Fruit fly (Drosophila melanogaster) whole organism, embryonic: ENCODE data around the gene CG18213.

Experiments
- Ada2b ChIP-seq: fragments of 200-800 bp; sonication (Bioruptor generic); IDR thresholded peaks from 2 replicates; pipeline ENCODE4 v1.3.6; 2022; ENCODE audit warnings: missing biosample characterization, missing genetic modification characterization
- Antp ChIP-seq: fragments of 200-800 bp; sonication (Bioruptor generic); optimal IDR thresholded peaks from 3 replicates; lab custom pipeline; 2016; ENCODE audit warnings: missing biosample characterization, missing genetic modification characterization
- Atf-2 ChIP-seq: fragments of 200-800 bp; sonication (Bioruptor generic); optimal IDR thresholded peaks from 2 replicates; lab custom pipeline; 2016; ENCODE audit warnings: missing biosample characterization, missing genetic modification characterization
- Awh ChIP-seq: fragments of 200-800 bp; sonication (Bioruptor generic); IDR thresholded peaks from 2 replicates; pipeline ENCODE4, ENCODE4 v1.3.6; 2022; ENCODE audit warnings: missing biosample characterization, missing genetic modification characterization
- Bteb2 ChIP-seq: fragments of 200-800 bp; sonication (Bioruptor generic); optimal IDR thresholded peaks from 2 replicates; lab custom pipeline; 2016; ENCODE audit warnings: missing biosample characterization, missing genetic modification characterization
- CG10366 ChIP-seq: fragments of 200-800 bp; sonication (Bioruptor generic); IDR thresholded peaks from 2 replicates; pipeline ENCODE4 v1.3.6; 2022; ENCODE audit warnings: missing biosample characterization, missing genetic modification characterization
- CG12744 ChIP-seq: fragments of 200-800 bp; sonication (Bioruptor generic); optimal IDR thresholded peaks from 2 replicates; lab custom pipeline; 2016; ENCODE audit warnings: missing biosample characterization, missing genetic modification characterization
- CG1529 ChIP-seq: fragments of 200-800 bp; sonication (Bioruptor generic); optimal IDR thresholded peaks from 3 replicates; lab custom pipeline; 2018; ENCODE audit warnings: missing biosample characterization, missing genetic modification characterization
- CG1602 ChIP-seq: fragments of 200-800 bp; sonication (Bioruptor generic); optimal IDR thresholded peaks from 3 replicates; lab custom pipeline; 2016; ENCODE audit warnings: missing biosample characterization, missing genetic modification characterization
- CG17328 ChIP-seq: fragments of 200-800 bp; sonication (Bioruptor generic); IDR thresholded peaks from 2 replicates; pipeline ENCODE4 v1.3.6; 2022; ENCODE audit warnings: missing biosample characterization, missing genetic modification characterization
- CG18011 ChIP-seq: fragments of 200-800 bp; sonication (Bioruptor generic); optimal IDR thresholded peaks from 2 replicates; lab custom pipeline; 2017; ENCODE audit warnings: missing biosample characterization, missing genetic modification characterization, mild to moderate bottlenecking, moderate library complexity, missing genotype
- CG18764 ChIP-seq: fragments of 200-800 bp; sonication (Bioruptor generic); optimal IDR thresholded peaks from 3 replicates; lab custom pipeline; 2016; ENCODE audit warnings: missing biosample characterization, missing genetic modification characterization
- CG3065 ChIP-seq: fragments of 200-800 bp; sonication (Bioruptor generic); optimal IDR thresholded peaks from 2 replicates; lab custom pipeline; 2016; ENCODE audit warnings: missing biosample characterization, missing genetic modification characterization
- CG3838 ChIP-seq: fragments of 200-800 bp; sonication (Bioruptor generic); optimal IDR thresholded peaks from 3 replicates; lab custom pipeline; 2016; ENCODE audit warnings: missing biosample characterization, missing genetic modification characterization
- CG5245 ChIP-seq: fragments of 200-800 bp; sonication (Bioruptor generic); optimal IDR thresholded peaks from 3 replicates; lab custom pipeline; 2016; ENCODE audit warnings: missing biosample characterization, missing genetic modification characterization
- CG6254 ChIP-seq: fragments of 200-800 bp; sonication (Bioruptor generic); optimal IDR thresholded peaks from 3 replicates; lab custom pipeline; 2017; ENCODE audit warnings: mild to moderate bottlenecking, missing biosample characterization, missing genetic modification reagents, missing genetic modification characterization
- CG6765 ChIP-seq: fragments of 200-800 bp; sonication (Bioruptor generic); optimal IDR thresholded peaks from 3 replicates; lab custom pipeline; 2017; ENCODE audit warnings: missing biosample characterization, mild to moderate bottlenecking, missing genetic modification characterization
- CTCF ChIP-seq: fragments of 200-800 bp; sonication (Bioruptor generic); optimal IDR thresholded peaks from 2 replicates; lab custom pipeline; 2017; ENCODE audit warnings: missing biosample characterization, mild to moderate bottlenecking, missing genetic modification characterization, moderate library complexity
- Dbx ChIP-seq: fragments of 200-800 bp; sonication (Bioruptor generic); IDR thresholded peaks from 3 replicates; pipeline ENCODE4 v1.3.6; 2022; ENCODE audit warnings: missing biosample characterization, missing genetic modification characterization
- Dip3 ChIP-seq: fragments of 200-800 bp; sonication (Bioruptor generic); optimal IDR thresholded peaks from 3 replicates; lab custom pipeline; 2016; ENCODE audit warnings: missing biosample characterization, missing genetic modification characterization
- Gsc ChIP-seq: fragments of 200-800 bp; sonication (Bioruptor generic); IDR thresholded peaks from 2 replicates; pipeline ENCODE4 v1.3.6; 2022; ENCODE audit warnings: missing biosample characterization, missing genetic modification characterization
- HmgZ ChIP-seq: fragments of 200-800 bp; sonication (Bioruptor generic); optimal IDR thresholded peaks from 2 replicates; lab custom pipeline; 2018; ENCODE audit warnings: missing biosample characterization, mild to moderate bottlenecking, missing genetic modification characterization
- Hr3 ChIP-seq: fragments of 200-800 bp; sonication (Bioruptor generic); optimal IDR thresholded peaks from 3 replicates; lab custom pipeline; 2016; ENCODE audit warnings: missing biosample characterization, missing genetic modification characterization
- Meics ChIP-seq: fragments of 200-800 bp; sonication (Bioruptor generic); optimal IDR thresholded peaks from 2 replicates; lab custom pipeline; 2017; ENCODE audit warnings: missing biosample characterization, mild to moderate bottlenecking, missing genetic modification characterization
- Myb ChIP-seq: fragments of 200-800 bp; sonication (Bioruptor generic); optimal IDR thresholded peaks from 2 replicates; lab custom pipeline; 2016; ENCODE audit warnings: missing biosample characterization, missing genetic modification characterization
- NC2β ChIP-seq: fragments of 200-800 bp; sonication (Bioruptor generic); optimal IDR thresholded peaks from 2 replicates; lab custom pipeline; 2016; ENCODE audit warnings: missing biosample characterization, missing genetic modification characterization
- Nf-YC ChIP-seq: fragments of 200-800 bp; optimal IDR thresholded peaks from 3 replicates; lab custom pipeline; 2019; ENCODE audit warnings: missing biosample characterization, mild to moderate bottlenecking, missing genetic modification characterization, moderate library complexity
- NfI ChIP-seq: fragments of 200-800 bp; sonication (Bioruptor generic); optimal IDR thresholded peaks from 3 replicates; lab custom pipeline; 2018; ENCODE audit warnings: missing biosample characterization, mild to moderate bottlenecking, missing genetic modification characterization, moderate library complexity
- Rx ChIP-seq: fragments of 200-800 bp; sonication (Bioruptor generic); IDR thresholded peaks from 2 replicates; pipeline ENCODE4 v1.3.6; 2022; ENCODE audit warnings: missing biosample characterization, missing genetic modification characterization
- TFAM ChIP-seq: fragments of 200-800 bp; sonication (Bioruptor generic); optimal IDR thresholded peaks from 2 replicates; lab custom pipeline; 2017; ENCODE audit warnings: missing biosample characterization, missing genetic modification characterization, inconsistent platforms
- ap ChIP-seq: fragments of 200-800 bp; sonication (Bioruptor generic); IDR thresholded peaks from 2 replicates; pipeline ENCODE4 v1.3.6; 2022; ENCODE audit warnings: missing biosample characterization, missing genetic modification characterization
- bab2 ChIP-seq: fragments of 200-800 bp; sonication (Bioruptor generic); optimal IDR thresholded peaks from 2 replicates; lab custom pipeline; 2016; ENCODE audit warnings: missing biosample characterization, missing genetic modification characterization
- btn ChIP-seq: fragments of 200-800 bp; sonication (Bioruptor generic); optimal IDR thresholded peaks from 2 replicates; lab custom pipeline; 2016; ENCODE audit warnings: missing biosample characterization, missing genetic modification characterization
- caup ChIP-seq: fragments of 200-800 bp; sonication (Bioruptor generic); optimal IDR thresholded peaks from 3 replicates; lab custom pipeline; 2017; ENCODE audit warnings: missing biosample characterization, mild to moderate bottlenecking, missing genetic modification characterization, moderate library complexity; ENCODE audit not compliant: severe bottlenecking
- chn ChIP-seq: fragments of 200-800 bp; sonication (Bioruptor generic); optimal IDR thresholded peaks from 2 replicates; lab custom pipeline; 2016; ENCODE audit warnings: missing biosample characterization, missing genetic modification characterization
- ci ChIP-seq: fragments of 200-800 bp; sonication (Bioruptor generic); IDR thresholded peaks from 3 replicates; pipeline ENCODE4 v1.3.6; 2022; ENCODE audit warnings: missing biosample characterization, missing genetic modification characterization
- dpn ChIP-seq, 2 experiments: fragments of 200-800 bp; sonication (Bioruptor generic); optimal IDR thresholded peaks; 3 replicates each; lab custom pipeline; 2016; ENCODE audit warnings: missing biosample characterization in 2 of 2, missing genetic modification characterization in 2 of 2
- emc ChIP-seq: fragments of 200-800 bp; sonication (Bioruptor generic); optimal IDR thresholded peaks from 2 replicates; lab custom pipeline; 2016; ENCODE audit warnings: missing biosample characterization, missing genetic modification characterization
- gfzf ChIP-seq: fragments of 200-800 bp; sonication (Bioruptor generic); optimal IDR thresholded peaks from 2 replicates; lab custom pipeline; 2016; ENCODE audit warnings: missing biosample characterization, mild to moderate bottlenecking, missing genetic modification characterization, moderate library complexity
- hkb ChIP-seq, 2 experiments: fragments of 200-800 bp in 1 of 2; fragments of >200 bp in 1 of 2; sonication (Bioruptor generic) in 1 of 2; IDR thresholded peaks in 1 of 2; optimal IDR thresholded peaks in 1 of 2; 2 replicates each; pipeline versions ENCODE4 v1.3.6 to Lab custom; 2017 to 2022; ENCODE audit warnings: missing biosample characterization in 1 of 2, missing genetic modification characterization in 1 of 2
- inv ChIP-seq: fragments of 200-800 bp; sonication (Bioruptor generic); IDR thresholded peaks from 2 replicates; pipeline ENCODE4 v1.3.6; 2022; ENCODE audit warnings: missing biosample characterization, missing genetic modification characterization; ENCODE audit not compliant: partially characterized antibody
- ken ChIP-seq: fragments of 200-800 bp; sonication (Bioruptor generic); IDR thresholded peaks from 3 replicates; pipeline ENCODE4 v1.3.6; 2022; ENCODE audit warnings: missing biosample characterization, missing genetic modification characterization
- pita ChIP-seq: fragments of 200-800 bp; sonication (Bioruptor generic); optimal IDR thresholded peaks from 2 replicates; lab custom pipeline; 2017; ENCODE audit warnings: missing biosample characterization, mild to moderate bottlenecking, missing genetic modification characterization
- prd ChIP-seq, 3 experiments: fragments of >200 bp in 2 of 3; fragments of 200-800 bp in 1 of 3; sonication (Bioruptor generic) in 1 of 3; optimal IDR thresholded peaks in 2 of 3; IDR thresholded peaks in 1 of 3; 2 replicates in 2 of 3; 3 replicates in 1 of 3; pipeline versions ENCODE4 v1.3.6 to Lab custom; 2017 to 2022; ENCODE audit warnings: missing biosample characterization in 1 of 3, missing genetic modification characterization in 1 of 3
- pum ChIP-seq: fragments of 200-800 bp; sonication (Bioruptor generic); optimal IDR thresholded peaks from 2 replicates; lab custom pipeline; 2016; ENCODE audit warnings: missing biosample characterization, missing genetic modification characterization
- rib ChIP-seq: fragments of 200-800 bp; sonication (Bioruptor generic); IDR thresholded peaks from 2 replicates; pipeline ENCODE4 v1.3.6; 2022; ENCODE audit warnings: missing biosample characterization, missing genetic modification characterization
- ro ChIP-seq: fragments of 200-800 bp; sonication (Bioruptor generic); IDR thresholded peaks from 2 replicates; pipeline ENCODE4 v1.3.6; 2022; ENCODE audit warnings: missing biosample characterization, missing genetic modification characterization
- shn ChIP-seq: fragments of 200-800 bp; sonication (Bioruptor generic); optimal IDR thresholded peaks from 3 replicates; lab custom pipeline; 2016; ENCODE audit warnings: missing biosample characterization, missing genetic modification characterization
- trh ChIP-seq: fragments of 200-800 bp; sonication (Bioruptor generic); optimal IDR thresholded peaks from 2 replicates; lab custom pipeline; 2016; ENCODE audit warnings: missing biosample characterization, missing genetic modification characterization
- vfl ChIP-seq: fragments of 200-800 bp; sonication (Bioruptor generic); optimal IDR thresholded peaks from 2 replicates; lab custom pipeline; 2016; ENCODE audit warnings: missing biosample characterization, missing genetic modification characterization
- wek ChIP-seq: fragments of 200-800 bp; sonication (Bioruptor generic); optimal IDR thresholded peaks from 3 replicates; lab custom pipeline; 2018; ENCODE audit warnings: missing biosample characterization, mild to moderate bottlenecking, missing genetic modification characterization, moderate library complexity

Gene CG18213

dm6 chr3R:17079859-17080255 lies 39.9 kb upstream of the CG18213 start, which contains the start of the genes Keap1 and kuk (continued):
- TF ChIP-seq pita (GFP tag; lab: Kevin White, UChicago) (peak; percentile 86), CG17328 (GFP tag; lab: Robert Waterston, UW) (peak; percentile 38; the same call in 1 of the 2 replicates), pum (GFP tag; lab: Kevin White, UChicago) (peak; percentile 63), NfI (GFP tag; lab: Kevin White, UChicago) (peak; percentile 71), CG3838 (GFP tag; lab: Kevin White, UChicago) (peak; percentile 67), CG1529 (GFP tag; lab: Kevin White, UChicago) (no peak), NC2β (GFP tag; lab: Kevin White, UChicago) (peak; percentile 67), inv (GFP tag; lab: Robert Waterston, UW) (peak; percentile 88), Dbx (GFP tag; lab: Robert Waterston, UW) (peak; percentile 73), ro (GFP tag; lab: Robert Waterston, UW) (no peak), Gsc (GFP tag; lab: Robert Waterston, UW) (no peak), CG5245 (GFP tag; lab: Kevin White, UChicago) (peak; percentile 21), prd (optimal IDR thresholded peaks at IDR 0.05; lab: Kevin White, UChicago) (no peak), prd (GFP tag; IDR thresholded peaks at IDR 0.05; lab: Robert Waterston, UW) (peak; percentile 51; the same call in 1 of the 3 replicates), Dip3 (GFP tag; lab: Kevin White, UChicago) (peak; percentile 63), chn (GFP tag; lab: Kevin White, UChicago) (peak; percentile 50), Myb (GFP tag; lab: Kevin White, UChicago) (peak; percentile 92), CG3065 (GFP tag; lab: Kevin White, UChicago) (peak; percentile 56), Ada2b (GFP tag; lab: Robert Waterston, UW) (peak; percentile 37; the same call in 1 of the 2 replicates), vfl (GFP tag; lab: Kevin White, UChicago) (peak; percentile 24), gfzf (GFP tag; lab: Kevin White, UChicago) (peak; percentile 94), CG6765 (GFP tag; lab: Kevin White, UChicago) (peak; percentile 35), Rx (GFP tag; lab: Robert Waterston, UW) (peak; percentile 5; the same call in 1 of the 2 replicates), ken (GFP tag; lab: Robert Waterston, UW) (peak; percentile 80), Awh (GFP tag; lab: Robert Waterston, UW) (no peak), HmgZ (tag; lab: Kevin White, UChicago) (peak; percentile 73), dpn (GFP tag; optimal IDR thresholded peaks at IDR 0.05; lab: Kevin White, UChicago) (peak; percentile 65 to 71), ap (GFP tag; lab: Robert Waterston, UW) (peak; percentile 42; the same call in 1 of the 2 replicates), bab2 (GFP tag; lab: Kevin White, UChicago) (peak; percentile 57), Hr3 (GFP tag; lab: Kevin White, UChicago) (peak; percentile 64), emc (GFP tag; lab: Kevin White, UChicago) (peak; percentile 62), btn (no peak), CG18011 (GFP tag; lab: Kevin White, UChicago) (peak; percentile 34), CG6254 (GFP tag; lab: Kevin White, UChicago) (no peak), hkb (optimal IDR thresholded peaks at IDR 0.05; lab: Kevin White, UChicago) (peak; percentile 85), hkb (GFP tag; IDR thresholded peaks at IDR 0.05; lab: Robert Waterston, UW) (peak; percentile 7; the same call in 1 of the 2 replicates), CG12744 (peak; percentile 49), CTCF (GFP tag; lab: Kevin White, UChicago) (peak; percentile 51), TFAM (no peak), ci (GFP tag; lab: Robert Waterston, UW) (peak; percentile 64), CG1602 (peak; percentile 59), wek (GFP tag; lab: Kevin White, UChicago) (no peak), Nf-YC (tag; lab: Kevin White, UChicago) (peak; percentile 28), Meics (GFP tag; lab: Kevin White, UChicago) (no peak), CG18764 (peak; percentile 44), Bteb2 (GFP tag; lab: Kevin White, UChicago) (peak; percentile 49), caup (GFP tag; lab: Kevin White, UChicago) (peak; percentile 59), Antp (GFP tag; lab: Kevin White, UChicago) (peak; percentile 48), Atf-2 (peak; percentile 27), trh (GFP tag; lab: Kevin White, UChicago) (peak; percentile 30), rib (GFP tag; lab: Robert Waterston, UW) (0 out of 2 replicates have a peak, but pooled peaks have one; percentile 17), CG10366 (GFP tag; lab: Robert Waterston, UW) (peak; percentile 44), shn (GFP tag; lab: Kevin White, UChicago) (peak; percentile 74)
